Worm (Caenorhabditis elegans): ENCODE measurements around the gene F36H5.8.
"Not testable (repeated sequence)": the region's sequence is repeated elsewhere in the genome, so short reads cannot be mapped to it uniquely, and the experiment has no call there.

F36H5.8 gene

ce11 chrII:1750413-1750812, at the start of gene F36H5.8, which contains the start of gene F36H5.13:
Gene F36H5.8 (minus strand): TSS chrII:1750686.
Gene F36H5.13 (minus strand): TSS chrII:1750513.
- no peak for TF ChIP-seq ref-1 (GFP tag; conservative IDR thresholded peaks at IDR 0.05)

DNA sequence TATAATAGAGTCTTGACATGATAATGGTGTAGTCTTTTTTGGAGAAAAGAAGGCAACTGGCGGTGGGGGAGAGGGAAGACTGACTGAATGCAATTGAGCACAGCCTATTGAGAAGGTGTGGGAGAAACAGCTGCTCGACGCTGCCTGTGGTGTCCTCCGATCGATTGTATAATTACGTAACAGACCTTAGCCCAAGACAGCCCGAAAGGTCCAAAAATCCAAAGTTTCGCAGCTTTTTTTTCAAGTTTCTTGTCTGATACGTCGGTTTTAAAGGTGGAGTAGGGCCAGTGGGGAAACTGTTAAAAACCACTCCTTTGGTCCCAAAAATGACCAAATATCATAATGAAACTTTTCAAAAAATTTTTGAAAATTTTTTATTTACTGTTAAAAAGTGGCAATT, 37.6 kb upstream of the F36H5.8 start, which contains the start of the genes C08F1.6 and fbxb-13:
Gene C08F1.6 (minus strand): TSS at position 101 of the 400 bp plus-strand sequence.
Gene fbxb-13 (plus strand): TSS at position 191 of the 400 bp plus-strand sequence.
- TF ChIP-seq flt-1 (GFP tag; IDR thresholded peaks at IDR 0.05): no peak
- TF ChIP-seq tab-1 (GFP tag; IDR thresholded peaks at IDR 0.05): no peak

DNA sequence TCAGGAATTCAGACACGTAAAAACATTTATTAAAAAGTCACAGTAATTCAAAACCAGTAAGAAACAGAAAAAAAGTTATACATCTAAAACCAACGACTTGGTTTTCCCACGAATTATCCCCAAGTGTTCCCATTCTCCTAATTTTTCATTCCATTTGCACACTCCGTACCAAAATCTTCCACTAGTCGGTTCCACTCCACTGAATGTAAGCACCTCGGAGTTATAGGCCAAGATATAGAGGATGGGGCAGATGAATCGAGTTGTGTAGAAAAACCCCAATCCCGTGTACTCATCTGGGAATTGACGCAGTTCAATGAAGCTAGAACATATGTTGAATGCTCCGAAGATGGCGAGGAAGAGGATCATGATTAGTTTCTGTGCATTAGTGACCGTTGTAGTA, 36.7 kb upstream of the F36H5.8 start:
- no peak for TF ChIP-seq med-1 (GFP tag; optimal IDR thresholded peaks at IDR 0.05; ENCODE audit: insufficient read depth)
- no peak for TF ChIP-seq klf-2 (GFP tag; conservative IDR thresholded peaks at IDR 0.05)
- TF ChIP-seq ztf-23 (GFP tag; IDR thresholded peaks at IDR 0.05): no peak
- no peak for TF ChIP-seq ref-1 (GFP tag; conservative IDR thresholded peaks at IDR 0.05)
- TF ChIP-seq tab-1 (GFP tag; IDR thresholded peaks at IDR 0.05): no peak
- TF ChIP-seq T22C8.4 (GFP tag; IDR thresholded peaks at IDR 0.05): no peak
- TF ChIP-seq ztf-29 (GFP tag; IDR thresholded peaks at IDR 0.05): no peak
- TF ChIP-seq flt-1 (GFP tag; IDR thresholded peaks at IDR 0.05): no peak
- no peak for TF ChIP-seq cog-1 (tag; optimal IDR thresholded peaks at IDR 0.05)

ce11 chrII:1786209-1786608, 35.7 kb upstream of the F36H5.8 start, which contains the start of gene C08F1.10:
Gene C08F1.10 (minus strand): TSS chrII:1786309.
- TF ChIP-seq ztf-23 (GFP tag; IDR thresholded peaks at IDR 0.05): no peak
- no peak for TF ChIP-seq flt-1 (GFP tag; IDR thresholded peaks at IDR 0.05)
- no peak for TF ChIP-seq cog-1 (tag; optimal IDR thresholded peaks at IDR 0.05)

DNA sequence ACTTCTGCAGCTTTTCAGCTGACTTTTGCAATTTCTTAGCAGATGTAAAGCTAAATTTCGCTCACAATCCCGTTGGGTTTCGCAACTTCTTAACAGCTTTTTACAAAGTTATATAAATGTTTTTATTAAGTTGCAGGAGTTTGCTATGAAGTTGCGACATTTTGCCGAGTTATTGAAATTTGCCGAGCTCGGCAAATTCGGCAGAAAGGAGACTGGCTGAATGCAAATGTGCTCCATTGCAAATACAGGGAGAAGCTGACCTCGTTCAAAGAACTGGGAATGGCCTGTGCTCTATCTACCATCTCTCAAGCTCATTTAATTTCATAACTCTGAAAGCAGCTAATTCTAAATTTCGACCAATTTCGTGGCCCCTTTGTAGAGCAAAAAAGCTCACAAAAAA, 34.3 kb upstream of the F36H5.8 start, which contains the start of gene C08F1.11:
Gene C08F1.11 (minus strand): TSS at position 101 of the 400 bp plus-strand sequence.
- TF ChIP-seq med-1 (GFP tag; optimal IDR thresholded peaks at IDR 0.05; ENCODE audit: insufficient read depth) (no peak), T22C8.4 (GFP tag; IDR thresholded peaks at IDR 0.05) (no peak), ztf-23 (GFP tag; IDR thresholded peaks at IDR 0.05) (no peak)

DNA sequence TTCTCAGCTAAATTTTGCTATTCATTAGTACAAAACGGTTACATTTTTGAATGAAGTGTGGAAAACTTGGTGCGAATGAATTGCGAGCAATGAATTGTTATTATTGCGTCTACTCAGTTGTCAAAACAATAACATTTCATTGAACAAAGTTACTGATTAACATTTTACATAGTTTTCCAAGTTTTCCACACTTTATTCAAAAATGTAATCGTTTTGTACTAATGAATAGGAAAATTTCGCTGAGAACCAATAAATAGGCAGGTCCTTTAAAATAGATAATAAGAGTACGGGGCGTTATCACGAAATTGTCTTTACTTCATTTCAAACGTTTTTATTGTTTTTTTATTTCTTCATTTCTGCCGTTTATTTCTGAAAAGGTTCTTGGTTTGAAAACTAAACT, 32.0 kb upstream of the F36H5.8 start, which contains the start of gene math-4:
Gene math-4 (minus strand): TSS at position 101 of the 400 bp plus-strand sequence.
- TF ChIP-seq cog-1 (tag; optimal IDR thresholded peaks at IDR 0.05): no peak
- TF ChIP-seq flt-1 (GFP tag; IDR thresholded peaks at IDR 0.05): no peak
- no peak for TF ChIP-seq ztf-29 (GFP tag; IDR thresholded peaks at IDR 0.05)
- no peak for TF ChIP-seq med-1 (GFP tag; optimal IDR thresholded peaks at IDR 0.05; ENCODE audit: insufficient read depth)

DNA sequence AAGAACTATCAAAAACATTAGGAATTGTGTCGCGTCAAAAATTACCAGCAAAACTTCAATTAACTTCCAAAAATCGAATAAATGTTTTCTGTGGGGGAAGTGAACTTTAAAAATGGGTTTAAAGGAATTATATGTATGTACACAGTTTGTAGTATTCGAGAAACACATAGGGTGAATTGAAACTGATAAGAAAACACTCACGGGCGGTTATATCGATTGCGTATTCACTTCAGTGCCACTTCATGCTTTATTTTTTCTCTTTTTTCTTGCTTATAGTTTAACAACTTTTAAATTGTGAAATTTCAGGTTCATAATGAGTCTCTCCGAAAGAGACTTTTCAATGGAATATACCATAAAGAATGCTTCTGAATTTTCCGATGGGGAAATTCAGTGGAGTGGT, 24.7 kb upstream of the F36H5.8 start, which contains the start of gene F36H5.14:
Gene F36H5.14 (plus strand): TSS at position 301 of the 400 bp plus-strand sequence.
- TF ChIP-seq med-1 (GFP tag; optimal IDR thresholded peaks at IDR 0.05; ENCODE audit: insufficient read depth); ref-1 (GFP tag; conservative IDR thresholded peaks at IDR 0.05); flt-1 (GFP tag; IDR thresholded peaks at IDR 0.05): not testable (repeated sequence)

DNA sequence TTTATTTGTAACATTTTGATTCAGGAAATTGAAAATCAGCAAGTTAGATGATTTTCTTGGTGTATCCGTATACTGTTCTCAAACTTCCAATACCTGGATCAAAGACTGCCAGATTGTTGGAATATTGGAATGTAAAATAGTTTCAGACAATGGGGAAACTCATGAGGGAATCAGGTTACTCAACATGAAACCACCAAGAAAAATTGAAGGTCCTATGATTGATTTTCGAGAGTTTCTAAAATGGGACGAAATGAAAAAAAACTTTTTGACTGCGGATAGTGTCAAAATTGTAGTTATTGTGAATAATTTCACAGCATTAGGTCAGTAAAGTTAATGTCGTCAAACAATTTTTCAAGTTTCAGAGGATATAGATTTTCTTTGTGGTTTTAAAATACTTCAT, 21.3 kb upstream of the F36H5.8 start, which contains the start of gene math-3:
Gene math-3 (plus strand): TSS at position 301 of the 400 bp plus-strand sequence.
- TF ChIP-seq med-1 (GFP tag; optimal IDR thresholded peaks at IDR 0.05; ENCODE audit: insufficient read depth) (no peak), cog-1 (tag; optimal IDR thresholded peaks at IDR 0.05) (no peak), ztf-29 (GFP tag; IDR thresholded peaks at IDR 0.05) (no peak), ref-1 (GFP tag; conservative IDR thresholded peaks at IDR 0.05) (no peak), tab-1 (GFP tag; IDR thresholded peaks at IDR 0.05) (no peak), flt-1 (GFP tag; IDR thresholded peaks at IDR 0.05) (no peak), klf-2 (GFP tag; conservative IDR thresholded peaks at IDR 0.05) (no peak), T22C8.4 (GFP tag; IDR thresholded peaks at IDR 0.05) (no peak), ztf-23 (GFP tag; IDR thresholded peaks at IDR 0.05) (no peak)

ce11 chrII:1771347-1771746, 20.9 kb upstream of the F36H5.8 start, which contains the start of gene math-26:
Gene math-26 (plus strand): TSS chrII:1771647.
- TF ChIP-seq med-1 (GFP tag; optimal IDR thresholded peaks at IDR 0.05; ENCODE audit: insufficient read depth); ref-1 (GFP tag; conservative IDR thresholded peaks at IDR 0.05); ztf-29 (GFP tag; IDR thresholded peaks at IDR 0.05): not testable (repeated sequence)

- TF ChIP-seq T22C8.4 (GFP tag; IDR thresholded peaks at IDR 0.05) (no peak), cog-1 (tag; optimal IDR thresholded peaks at IDR 0.05) (no peak), flt-1 (GFP tag; IDR thresholded peaks at IDR 0.05) (no peak), klf-2 (GFP tag; conservative IDR thresholded peaks at IDR 0.05) (no peak), ref-1 (GFP tag; conservative IDR thresholded peaks at IDR 0.05) (no peak), ztf-29 (GFP tag; IDR thresholded peaks at IDR 0.05) (no peak), tab-1 (GFP tag; IDR thresholded peaks at IDR 0.05) (no peak), ztf-23 (GFP tag; IDR thresholded peaks at IDR 0.05) (no peak), med-1 (GFP tag; optimal IDR thresholded peaks at IDR 0.05; ENCODE audit: insufficient read depth) (no peak)
Measured at ce11 chrII:1766715-1767114, 16.2 kb upstream of the F36H5.8 start.

DNA sequence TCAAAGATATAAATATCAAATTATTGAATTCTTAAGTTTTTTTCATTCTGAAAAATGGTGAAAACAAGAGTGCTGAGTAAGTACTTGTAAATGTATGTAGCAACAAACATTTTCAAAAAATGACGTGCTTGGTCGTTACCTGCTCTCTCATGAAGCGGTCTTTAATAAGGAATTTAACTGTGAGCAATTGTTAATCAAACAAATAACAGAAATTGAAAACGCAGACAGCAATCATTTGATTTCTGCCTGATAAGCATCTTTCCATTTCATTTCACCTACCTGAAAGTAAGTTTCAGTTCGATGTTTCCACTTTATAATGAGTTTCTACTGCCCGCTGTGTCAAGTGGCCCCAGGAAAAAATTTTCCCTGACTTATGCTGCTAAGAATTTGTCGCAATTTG, 12.6 kb upstream of the F36H5.8 start, which contains the start of gene math-28:
Gene math-28 (plus strand): TSS at position 301 of the 400 bp plus-strand sequence.
- TF ChIP-seq med-1 (GFP tag; optimal IDR thresholded peaks at IDR 0.05; ENCODE audit: insufficient read depth) (no peak), ztf-23 (GFP tag; IDR thresholded peaks at IDR 0.05) (no peak), T22C8.4 (GFP tag; IDR thresholded peaks at IDR 0.05) (no peak), ztf-29 (GFP tag; IDR thresholded peaks at IDR 0.05) (no peak), ref-1 (GFP tag; conservative IDR thresholded peaks at IDR 0.05) (no peak), klf-2 (GFP tag; conservative IDR thresholded peaks at IDR 0.05) (no peak), cog-1 (tag; optimal IDR thresholded peaks at IDR 0.05) (no peak), flt-1 (GFP tag; IDR thresholded peaks at IDR 0.05) (no peak), tab-1 (GFP tag; IDR thresholded peaks at IDR 0.05) (no peak)

Data from whole organism, midembryonic.